Fruit fly (Drosophila melanogaster): ENCODE measurements around the gene Rab19.

The Rab19 gene

DNA sequence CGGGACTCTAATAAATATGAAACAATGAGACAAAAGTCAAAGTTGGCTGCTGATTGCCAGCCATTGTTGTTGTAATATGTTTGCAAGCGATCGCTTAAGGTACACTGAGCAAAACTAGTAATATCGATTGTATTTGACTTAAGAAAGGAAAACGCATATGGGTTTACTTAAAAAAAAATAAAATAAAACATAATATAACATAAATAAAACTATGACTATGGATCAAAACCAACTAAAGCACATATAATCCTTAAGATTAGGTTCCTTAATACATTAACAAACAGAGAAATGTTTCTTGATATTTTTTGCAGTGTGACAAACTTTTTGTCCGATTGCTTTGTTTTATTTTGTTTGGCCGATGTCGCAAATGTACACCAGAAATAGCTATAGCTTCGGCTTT is 36.8 kb downstream of the Rab19 start:
- TF ChIP-seq insv (optimal IDR thresholded peaks at IDR 0.05) (no peak), ttk (optimal IDR thresholded peaks at IDR 0.05) (no peak)

DNA sequence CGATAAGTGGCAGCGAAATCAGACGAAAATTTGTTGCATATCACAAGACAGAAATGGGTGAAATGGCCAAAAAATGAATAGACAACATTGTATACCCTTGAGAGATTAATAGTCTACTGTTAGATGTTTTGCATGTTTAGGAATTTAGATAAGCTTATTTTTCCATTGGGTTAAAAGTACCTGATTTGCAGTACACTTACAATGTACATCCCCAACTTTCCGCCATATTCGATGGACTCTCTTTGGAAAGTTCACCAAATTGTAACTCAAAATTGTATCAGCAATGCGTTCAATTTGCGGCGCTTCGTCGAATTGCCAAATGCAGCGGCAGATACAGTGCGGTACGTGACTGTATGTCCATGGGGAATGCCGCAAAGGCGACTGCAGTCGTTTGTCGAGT is 37.5 kb downstream of the Rab19 start:
- no peak for TF ChIP-seq ttk (optimal IDR thresholded peaks at IDR 0.05)
- TF ChIP-seq Sin3A (optimal IDR thresholded peaks at IDR 0.05) = no peak
- no peak for TF ChIP-seq Myc (optimal IDR thresholded peaks at IDR 0.05)
- no peak for TF ChIP-seq h (optimal IDR thresholded peaks at IDR 0.05)
- no peak for TF ChIP-seq insv (optimal IDR thresholded peaks at IDR 0.05)
- no peak for TF ChIP-seq psq (optimal IDR thresholded peaks at IDR 0.05)

DNA sequence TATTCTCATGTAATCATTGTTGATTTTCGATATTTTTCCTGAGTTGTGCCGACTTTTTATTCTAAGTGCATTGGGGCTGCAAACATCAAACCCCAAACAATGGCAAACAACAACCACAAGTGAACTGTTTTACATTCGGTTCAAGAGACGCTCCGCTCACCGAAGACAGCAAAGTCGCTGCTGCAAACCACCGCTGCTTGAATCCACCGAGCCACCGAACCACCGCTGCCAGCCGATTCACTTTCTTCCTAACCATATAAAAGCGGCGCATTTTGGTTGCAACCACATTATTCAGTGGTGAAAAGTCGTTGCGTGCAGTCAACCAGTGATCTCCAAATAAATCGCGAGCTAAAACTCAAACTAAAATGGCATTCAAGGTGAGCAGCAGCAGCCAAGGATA is 39.6 kb downstream of the Rab19 start, which contains the start of gene Cpr66Cb:
Gene Cpr66Cb (plus strand): TSS at position 301 of the 400 bp plus-strand sequence.
- TF ChIP-seq Myc (optimal IDR thresholded peaks at IDR 0.05) = no peak

DNA sequence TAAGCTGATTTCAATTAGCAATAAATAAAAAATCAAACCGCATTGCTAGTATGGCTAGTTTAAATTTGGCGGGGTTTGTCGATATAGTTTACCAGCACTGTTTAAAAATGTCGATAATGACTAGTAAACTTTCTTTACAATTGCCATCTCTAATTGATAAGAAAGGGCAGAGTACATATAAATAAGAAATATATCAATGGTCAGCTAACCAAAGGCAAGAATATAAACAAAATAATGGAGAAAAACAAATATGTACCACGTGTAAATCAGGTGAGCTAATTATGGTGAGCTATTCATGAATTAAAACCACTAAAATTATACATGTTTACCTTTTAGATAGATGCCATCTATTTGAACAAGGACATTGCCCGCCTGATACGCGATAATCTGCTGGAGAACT is 42.1 kb downstream of the Rab19 start, which contains the start of gene Pex2:
Gene Pex2 (plus strand): TSS at position 131 of the 400 bp plus-strand sequence.
- no peak for TF ChIP-seq insv (optimal IDR thresholded peaks at IDR 0.05)
- no peak for TF ChIP-seq ttk (optimal IDR thresholded peaks at IDR 0.05)
- TF ChIP-seq Sin3A (optimal IDR thresholded peaks at IDR 0.05) = no peak
- TF ChIP-seq Myc (optimal IDR thresholded peaks at IDR 0.05) = no peak
- no peak for TF ChIP-seq psq (optimal IDR thresholded peaks at IDR 0.05)

DNA sequence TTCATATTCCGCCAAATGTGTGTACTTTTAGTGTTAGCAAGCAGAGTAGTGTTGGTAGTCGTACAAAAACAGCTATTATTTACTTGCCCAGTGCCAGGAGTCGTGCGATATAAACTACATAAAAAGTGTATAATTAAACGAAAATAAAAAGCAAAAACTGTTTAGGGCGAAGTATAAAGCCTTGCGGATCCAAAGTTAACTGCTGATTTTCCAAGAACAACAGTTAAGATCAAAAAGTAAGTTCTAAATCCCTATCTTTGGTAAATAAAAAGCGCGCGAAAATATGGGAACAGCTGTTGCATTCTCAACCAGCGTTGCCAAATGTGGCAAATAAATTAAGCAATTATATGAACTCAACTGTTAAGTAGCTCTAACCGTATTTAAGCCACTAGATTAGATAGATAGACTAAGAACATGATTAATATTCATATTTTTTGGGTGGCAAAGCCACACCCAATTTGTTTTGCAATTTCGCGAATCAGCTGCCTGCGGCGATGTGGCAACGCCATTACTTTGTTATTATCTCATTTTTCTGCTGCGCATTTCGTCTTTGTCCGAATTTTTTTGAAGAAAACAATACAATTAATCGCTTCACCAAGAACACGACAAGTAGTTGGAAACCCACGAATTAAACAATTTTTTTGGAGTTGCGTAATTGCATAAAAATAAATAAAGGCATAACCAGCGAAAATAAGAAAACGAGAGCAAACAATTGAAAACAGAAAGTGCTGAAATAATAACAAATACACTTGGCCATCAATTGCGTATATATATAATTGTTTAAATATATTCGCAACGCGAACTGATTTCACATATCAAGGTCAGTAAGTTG is 43.7 kb downstream of the Rab19 start, which contains the start of the genes Prim1 and CG7083:
Gene Prim1 (plus strand): TSS at position 51 of the 832 bp plus-strand sequence.
Gene CG7083 (plus strand): TSS at position 522 of the 832 bp plus-strand sequence.
- TF ChIP-seq insv (optimal IDR thresholded peaks at IDR 0.05) = no peak
- no peak for TF ChIP-seq ttk (optimal IDR thresholded peaks at IDR 0.05)
- no peak for TF ChIP-seq Myc (optimal IDR thresholded peaks at IDR 0.05)

DNA sequence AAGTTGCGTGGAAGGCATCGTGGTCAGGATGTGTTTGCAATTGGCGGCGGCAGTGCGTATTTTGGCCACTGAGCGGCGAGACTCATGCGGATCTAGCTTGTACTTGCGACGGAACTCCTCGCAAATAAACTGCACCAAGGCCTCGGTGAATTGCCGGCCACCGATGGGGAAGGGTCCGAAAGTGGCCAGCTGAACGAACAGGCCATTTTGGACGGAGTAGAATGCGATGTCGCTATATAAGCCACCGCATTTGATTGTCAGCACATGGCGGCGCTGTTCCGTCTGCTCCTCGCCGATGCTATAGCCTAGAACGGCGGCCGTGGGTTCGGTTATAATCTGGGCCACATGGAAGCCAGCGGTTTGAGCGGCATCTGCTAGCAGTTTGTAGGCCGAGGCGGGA is 48.4 kb downstream of the Rab19 start:
- TF ChIP-seq ttk (optimal IDR thresholded peaks at IDR 0.05) = peak; percentile 95
- no peak for TF ChIP-seq psq (optimal IDR thresholded peaks at IDR 0.05)

DNA sequence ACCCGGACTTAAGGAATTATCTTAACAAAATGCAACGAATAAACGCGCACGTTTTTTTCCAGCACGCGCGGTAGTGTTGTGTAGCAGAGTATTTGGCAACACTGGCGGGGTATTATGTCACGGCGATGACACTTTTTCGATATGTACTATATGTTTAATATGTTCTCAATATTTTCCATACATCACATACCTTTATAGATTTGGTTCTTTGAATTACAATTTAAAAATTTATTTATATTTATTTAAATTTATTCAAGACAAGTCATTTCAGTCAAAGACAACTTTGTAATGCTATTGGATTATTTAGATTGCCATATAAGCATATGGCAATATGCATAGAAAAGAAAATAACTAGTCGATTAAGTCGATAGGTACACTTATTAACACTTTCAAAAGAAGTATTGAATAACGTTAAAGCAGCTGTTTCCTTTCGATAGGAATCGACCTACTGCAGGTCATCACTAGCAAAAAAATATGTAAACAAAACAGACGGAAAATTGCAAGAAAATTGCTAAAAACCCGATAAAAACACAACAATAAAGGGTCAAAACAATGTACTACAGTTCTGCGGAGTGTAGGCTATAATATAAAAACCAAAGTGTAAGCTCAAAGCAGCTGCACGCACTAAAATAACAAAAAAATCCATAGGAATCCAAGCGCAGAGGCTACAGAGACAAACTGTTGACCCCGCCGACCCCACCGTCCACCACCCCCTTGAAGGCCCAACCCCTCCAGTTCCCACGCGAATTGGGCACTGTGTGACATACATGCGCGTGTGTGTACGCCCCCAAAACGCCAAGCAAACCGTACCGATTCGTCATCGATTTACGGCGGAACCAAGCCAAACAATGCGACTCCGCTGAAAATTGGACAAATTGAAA is 49.5 kb downstream of the Rab19 start, which contains the start of the genes CG7182 and GAPcenA:
Gene CG7182 (minus strand): TSS at position 283 of the 881 bp plus-strand sequence.
Gene GAPcenA (plus strand): TSS at position 462 of the 881 bp plus-strand sequence.
- TF ChIP-seq Sin3A (optimal IDR thresholded peaks at IDR 0.05) (no peak), psq (optimal IDR thresholded peaks at IDR 0.05) (no peak), h (optimal IDR thresholded peaks at IDR 0.05) (no peak), Myc (optimal IDR thresholded peaks at IDR 0.05) (no peak), ttk (optimal IDR thresholded peaks at IDR 0.05) (no peak), insv (optimal IDR thresholded peaks at IDR 0.05) (no peak)

DNA sequence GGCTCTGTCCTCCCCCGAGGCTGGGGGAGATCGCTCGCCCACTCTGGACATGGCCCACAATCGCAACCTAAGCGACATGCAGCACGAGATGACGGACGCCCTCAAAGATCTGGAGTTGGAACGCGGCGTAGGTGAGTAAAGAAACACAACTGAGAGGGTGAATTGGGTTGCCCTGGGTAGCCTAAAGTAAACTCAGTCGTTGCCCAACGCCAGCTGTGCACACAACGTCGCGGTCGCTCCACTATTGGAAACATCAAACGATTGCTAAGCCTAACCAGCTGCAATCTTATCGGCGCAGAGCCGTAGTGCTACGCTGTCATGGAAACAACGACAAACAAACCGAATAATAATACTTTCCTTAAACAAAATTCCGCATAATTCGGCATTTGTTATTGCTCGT is 50.5 kb downstream of the Rab19 start:
- TF ChIP-seq Myc (optimal IDR thresholded peaks at IDR 0.05) (no peak), Sin3A (optimal IDR thresholded peaks at IDR 0.05) (no peak), h (optimal IDR thresholded peaks at IDR 0.05) (no peak), psq (optimal IDR thresholded peaks at IDR 0.05) (no peak), insv (optimal IDR thresholded peaks at IDR 0.05) (no peak), ttk (optimal IDR thresholded peaks at IDR 0.05) (no peak)
